Worm (Caenorhabditis elegans): Measurements from ENCODE around the gene F48G7.9.

DNA sequence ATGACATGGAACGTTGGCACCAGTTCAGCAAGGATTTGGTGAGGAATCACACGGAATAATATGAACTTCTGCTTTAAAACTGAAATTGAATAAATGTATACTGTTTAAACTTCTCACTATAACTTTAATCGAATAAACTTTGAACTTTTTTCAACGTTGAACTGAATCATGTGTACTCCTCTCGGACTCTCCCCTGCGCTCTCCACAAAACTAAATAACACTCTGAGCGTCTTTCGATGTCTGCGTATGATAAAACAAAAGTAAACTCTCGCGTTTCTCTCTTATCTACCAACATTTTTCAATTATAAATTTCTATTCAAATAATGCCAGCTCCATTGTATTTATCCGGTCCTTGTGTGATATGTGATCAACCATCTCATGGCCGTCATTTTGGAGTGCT, 3.4 kb upstream of the F48G7.9 start:
- TF ChIP-seq lim-6 (tag; optimal IDR thresholded peaks at IDR 0.05), result no peak
- TF ChIP-seq ceh-31 (tag; optimal IDR thresholded peaks at IDR 0.05), result no peak
- no peak for TF ChIP-seq ceh-45 (GFP tag; IDR thresholded peaks at IDR 0.05)
- no peak for TF ChIP-seq ref-2 (tag; optimal IDR thresholded peaks at IDR 0.05)
- no peak for TF ChIP-seq eyg-1 (tag; optimal IDR thresholded peaks at IDR 0.05)
- no peak for TF ChIP-seq ama-1 (optimal IDR thresholded peaks at IDR 0.05)
